Fruit fly (Drosophila melanogaster): Measurements from ENCODE around the gene CG15418.
A peak's percentile ranks its signal among the peaks of the same experiment; 100 is the strongest.

Gene CG15418

DNA sequence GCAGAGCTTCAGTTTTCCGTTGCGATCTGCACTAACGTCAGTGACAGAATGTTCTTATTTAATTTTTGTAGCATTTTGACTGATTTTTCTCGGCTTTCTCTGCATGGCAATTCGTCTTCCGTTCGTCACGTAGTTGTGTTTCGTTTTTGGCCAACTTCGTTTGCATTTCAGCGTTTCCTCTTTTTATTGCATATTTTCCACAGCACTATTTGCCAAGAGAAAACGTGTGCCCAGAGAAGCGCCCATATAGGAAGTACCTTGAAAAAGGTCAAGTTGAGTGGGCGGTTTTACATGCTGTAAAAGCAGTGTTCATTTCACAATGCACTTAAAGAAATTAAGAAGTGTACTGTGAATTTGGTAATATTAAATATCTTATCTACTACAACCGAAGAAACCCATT is at the start of gene CG15418:
Gene CG15418, minus strand, starts transcription at position 101 of the 400 bp plus-strand sequence.
- TF ChIP-seq CG17801 (GFP tag; optimal IDR thresholded peaks at IDR 0.05; ENCODE audit: partially characterized antibody), result no peak

DNA sequence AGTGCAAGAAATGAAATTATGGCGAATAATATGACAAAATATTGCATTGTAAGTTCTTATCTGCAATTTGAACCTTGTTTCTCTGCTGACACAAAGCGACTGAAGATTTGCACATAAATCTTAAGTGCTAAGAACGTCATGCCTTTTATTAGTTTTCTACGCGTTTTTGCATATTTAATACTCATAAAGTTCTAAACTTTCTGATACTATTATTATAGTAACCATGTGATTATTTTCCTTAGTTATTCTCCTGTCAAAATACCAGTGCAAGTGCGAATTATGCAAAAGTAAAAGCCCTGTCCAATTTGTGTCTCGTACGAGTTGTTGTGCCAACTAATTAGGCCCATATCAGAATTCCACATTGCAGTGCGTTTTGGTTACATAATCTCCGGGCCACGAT is 49.0 kb upstream of the CG15418 start, which contains the start of gene Sfp24Bc:
Gene Sfp24Bc, minus strand, starts transcription at position 101 of the 400 bp plus-strand sequence.
- no peak for TF ChIP-seq CG17801 (GFP tag; optimal IDR thresholded peaks at IDR 0.05; ENCODE audit: partially characterized antibody)

DNA sequence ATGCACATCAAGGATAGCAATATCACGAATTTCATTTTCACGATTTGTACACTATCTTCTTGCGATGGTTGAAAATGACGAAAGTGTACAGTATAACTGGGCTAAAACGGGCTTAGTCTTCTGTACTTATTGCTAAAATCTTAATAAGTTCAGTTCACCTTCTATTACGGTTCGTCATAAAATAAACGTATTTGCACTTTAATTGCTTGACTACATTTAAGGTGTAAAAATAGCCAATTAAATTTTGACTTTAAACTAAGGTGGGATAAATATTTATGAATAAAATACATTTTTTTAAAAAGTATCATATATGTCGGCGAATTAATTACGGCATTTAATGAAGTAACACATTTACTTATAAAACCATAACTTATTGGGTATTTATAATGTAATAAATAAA is 48.2 kb upstream of the CG15418 start, which contains the start of gene Sfp24Bb:
Gene Sfp24Bb, minus strand, starts transcription at position 101 of the 400 bp plus-strand sequence.
- no peak for TF ChIP-seq CG17801 (GFP tag; optimal IDR thresholded peaks at IDR 0.05; ENCODE audit: partially characterized antibody)

DNA sequence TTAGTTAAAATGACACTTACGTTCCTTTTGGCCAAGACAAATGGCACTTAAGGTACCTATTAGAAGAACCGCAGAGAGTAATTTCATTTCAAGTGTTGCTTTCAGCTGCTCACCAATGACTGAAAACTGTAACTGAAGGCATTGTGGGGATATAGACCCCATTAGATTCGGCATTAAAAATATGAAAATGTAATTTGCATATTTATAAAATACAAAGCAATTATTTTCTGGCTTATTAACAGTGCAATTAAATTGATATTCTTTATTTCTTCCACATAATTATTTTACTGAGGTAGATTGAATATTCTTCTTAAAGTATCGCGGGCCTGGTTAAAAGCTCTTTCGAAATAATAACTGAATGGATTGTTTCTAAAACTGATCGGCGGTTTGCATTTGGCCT is 47.5 kb upstream of the CG15418 start, which contains the start of gene Sfp24Bd:
Gene Sfp24Bd, minus strand, starts transcription at position 101 of the 400 bp plus-strand sequence.
- TF ChIP-seq CG17801 (GFP tag; optimal IDR thresholded peaks at IDR 0.05; ENCODE audit: partially characterized antibody), result no peak

DNA sequence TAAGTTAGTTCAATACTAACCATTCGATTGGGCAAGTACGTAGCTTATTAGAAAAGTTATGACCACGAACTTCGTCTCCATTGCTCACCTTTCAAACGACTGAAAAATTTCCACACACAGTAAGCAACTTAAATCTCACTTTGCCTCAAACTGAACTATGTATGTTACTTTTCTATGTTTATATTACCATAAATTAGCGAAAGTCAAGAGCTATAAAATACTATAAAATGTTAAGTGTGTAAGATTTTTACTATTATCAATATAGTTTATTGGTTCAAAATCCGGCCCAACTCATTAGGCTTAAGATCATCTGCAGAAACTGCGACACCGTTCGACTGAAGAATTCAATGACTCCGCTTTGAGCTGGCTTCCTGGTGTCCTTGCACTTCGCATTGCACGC is 46.9 kb upstream of the CG15418 start, which contains the start of gene Sfp24Ba:
Gene Sfp24Ba, minus strand, starts transcription at position 101 of the 400 bp plus-strand sequence.
- TF ChIP-seq CG17801 (GFP tag; optimal IDR thresholded peaks at IDR 0.05; ENCODE audit: partially characterized antibody), result no peak

DNA sequence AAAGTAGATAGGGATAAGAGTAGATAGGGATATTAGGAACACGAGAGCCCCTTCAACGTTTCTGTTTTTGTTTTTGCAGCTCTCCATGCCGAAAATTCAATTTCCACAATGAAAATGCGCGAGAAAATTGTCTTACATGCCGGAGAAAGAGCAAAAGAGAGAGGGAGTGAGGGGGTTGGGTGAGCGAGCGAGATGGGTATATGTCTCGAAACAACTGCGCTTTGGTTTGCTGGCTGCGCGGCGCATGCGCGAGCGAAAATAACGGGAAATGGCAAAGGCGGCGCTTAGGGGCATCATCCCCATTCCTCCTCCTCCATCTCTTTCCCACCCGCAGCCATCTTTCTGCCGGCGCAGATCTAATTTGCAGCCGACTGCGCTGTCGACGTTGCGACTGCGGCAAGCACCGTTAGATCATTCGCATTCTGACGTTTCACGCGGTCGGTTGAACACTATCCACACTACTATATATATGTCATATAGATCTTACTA is 40.8 kb upstream of the CG15418 start, which contains the start of gene Drgx:
Gene Drgx, plus strand, starts transcription at position 439 of the 489 bp plus-strand sequence.
- no peak for TF ChIP-seq CG17801 (GFP tag; optimal IDR thresholded peaks at IDR 0.05; ENCODE audit: partially characterized antibody)

DNA sequence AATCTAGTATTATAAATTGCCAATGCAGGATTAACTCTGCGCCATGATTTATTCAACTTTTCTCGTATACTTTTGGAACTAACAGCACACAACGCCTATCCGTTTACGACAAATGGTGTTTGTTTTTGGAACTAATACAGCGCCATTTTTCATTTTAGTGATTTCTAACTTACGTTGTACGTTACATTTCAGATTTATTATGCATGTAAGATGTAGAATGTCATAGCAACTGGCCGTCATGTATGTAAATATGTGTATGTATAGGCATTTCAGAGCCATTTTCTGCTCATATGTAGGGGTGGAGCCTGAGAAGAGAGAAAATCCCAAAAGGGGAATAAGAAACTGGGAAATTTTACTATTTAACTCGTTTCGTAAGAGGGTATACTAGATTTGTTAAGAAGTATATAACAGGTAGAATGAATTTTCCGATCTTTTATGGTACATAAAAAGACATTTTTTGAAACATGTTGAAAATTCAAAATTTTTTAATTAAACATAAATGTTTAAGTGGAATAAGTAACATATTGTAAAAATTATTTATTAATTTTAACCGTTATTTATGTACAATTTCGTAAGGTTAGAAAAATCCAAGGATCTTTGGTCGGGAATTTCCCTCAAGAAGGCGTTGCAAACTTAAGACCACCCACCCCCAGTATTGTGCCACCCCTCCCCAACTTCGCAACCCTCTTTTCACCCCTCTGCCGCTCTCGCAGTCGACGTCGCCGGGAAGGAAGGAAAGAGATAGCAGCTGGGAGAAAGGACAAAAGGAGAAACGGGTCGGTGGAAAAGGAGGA is 36.0 kb upstream of the CG15418 start:
- TF ChIP-seq CG17801 (GFP tag; optimal IDR thresholded peaks at IDR 0.05; ENCODE audit: partially characterized antibody), result no peak

DNA sequence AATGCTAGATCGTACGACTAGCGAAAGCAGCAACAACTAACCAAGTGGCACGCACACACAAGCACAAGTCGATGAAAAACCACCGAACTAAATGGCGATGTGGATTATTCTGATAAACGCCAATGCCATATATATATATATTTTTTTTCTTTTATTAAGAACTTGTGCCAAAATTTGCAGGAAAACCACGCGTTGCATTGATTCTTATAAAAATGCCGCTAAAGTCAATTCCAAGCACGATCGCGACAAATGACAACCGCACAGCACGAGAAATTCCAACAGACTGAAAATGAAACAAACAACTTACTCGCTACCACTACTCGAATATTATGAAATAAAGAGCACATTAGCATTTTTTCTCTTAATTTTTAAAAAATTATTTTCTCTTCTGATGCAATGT is 35.2 kb upstream of the CG15418 start, which contains the start of gene for:
Gene for, minus strand, starts transcription at position 287 of the 400 bp plus-strand sequence.
- no peak for TF ChIP-seq CG17801 (GFP tag; optimal IDR thresholded peaks at IDR 0.05; ENCODE audit: partially characterized antibody)

DNA sequence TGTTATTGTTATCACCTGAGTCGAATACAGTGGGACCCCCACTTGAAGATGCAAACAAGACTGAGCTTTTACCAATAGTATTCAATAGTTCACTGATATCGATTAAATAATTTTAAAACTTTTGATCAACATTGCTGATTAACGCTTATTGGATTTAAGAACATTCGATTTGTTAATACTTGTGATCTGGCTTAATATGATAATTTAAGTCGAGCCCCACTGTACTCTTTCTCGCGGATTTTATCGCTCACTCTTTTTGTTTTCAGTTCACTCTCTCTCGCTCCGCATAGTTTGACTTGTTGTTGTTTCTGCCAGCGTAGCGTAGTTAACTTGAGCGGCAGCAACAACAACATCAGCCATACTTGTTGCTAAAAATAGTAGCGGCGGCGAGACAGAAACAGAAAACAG is 34.2 kb upstream of the CG15418 start:
- peak; percentile 98 for TF ChIP-seq CG17801 (GFP tag; optimal IDR thresholded peaks at IDR 0.05; ENCODE audit: partially characterized antibody)

DNA sequence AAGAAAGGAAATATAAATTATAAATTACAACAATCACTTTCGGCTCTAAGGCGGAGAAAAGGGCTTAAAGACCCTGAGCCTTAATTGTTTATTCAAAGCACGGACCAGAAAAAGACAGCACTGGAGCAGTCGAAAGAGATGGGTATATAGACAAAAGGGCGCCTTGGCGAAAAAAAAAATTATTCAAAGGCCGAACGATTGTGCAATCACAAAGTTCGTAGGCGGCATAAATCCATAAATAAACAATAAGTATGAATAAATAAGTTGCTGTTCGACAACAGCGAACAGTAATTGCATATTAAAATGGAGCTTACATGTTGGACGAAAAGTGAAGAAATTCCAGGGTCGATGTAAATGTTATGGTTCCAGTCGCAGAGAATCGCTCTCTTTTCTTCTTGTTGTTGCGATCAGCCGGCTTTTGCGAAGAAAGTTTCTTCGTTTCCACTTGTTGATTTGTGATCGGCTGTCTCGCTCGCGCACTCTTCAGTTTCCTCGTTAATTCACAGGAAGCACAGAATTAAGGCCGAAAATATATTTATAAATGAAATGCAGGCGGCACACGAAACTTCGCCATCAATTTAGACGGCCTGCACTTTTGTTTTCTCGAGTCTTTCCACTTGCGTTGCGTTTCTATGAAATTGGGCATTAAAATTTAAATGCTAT is 33.6 kb upstream of the CG15418 start:
- TF ChIP-seq CG17801 (GFP tag; optimal IDR thresholded peaks at IDR 0.05; ENCODE audit: partially characterized antibody), result no peak

DNA sequence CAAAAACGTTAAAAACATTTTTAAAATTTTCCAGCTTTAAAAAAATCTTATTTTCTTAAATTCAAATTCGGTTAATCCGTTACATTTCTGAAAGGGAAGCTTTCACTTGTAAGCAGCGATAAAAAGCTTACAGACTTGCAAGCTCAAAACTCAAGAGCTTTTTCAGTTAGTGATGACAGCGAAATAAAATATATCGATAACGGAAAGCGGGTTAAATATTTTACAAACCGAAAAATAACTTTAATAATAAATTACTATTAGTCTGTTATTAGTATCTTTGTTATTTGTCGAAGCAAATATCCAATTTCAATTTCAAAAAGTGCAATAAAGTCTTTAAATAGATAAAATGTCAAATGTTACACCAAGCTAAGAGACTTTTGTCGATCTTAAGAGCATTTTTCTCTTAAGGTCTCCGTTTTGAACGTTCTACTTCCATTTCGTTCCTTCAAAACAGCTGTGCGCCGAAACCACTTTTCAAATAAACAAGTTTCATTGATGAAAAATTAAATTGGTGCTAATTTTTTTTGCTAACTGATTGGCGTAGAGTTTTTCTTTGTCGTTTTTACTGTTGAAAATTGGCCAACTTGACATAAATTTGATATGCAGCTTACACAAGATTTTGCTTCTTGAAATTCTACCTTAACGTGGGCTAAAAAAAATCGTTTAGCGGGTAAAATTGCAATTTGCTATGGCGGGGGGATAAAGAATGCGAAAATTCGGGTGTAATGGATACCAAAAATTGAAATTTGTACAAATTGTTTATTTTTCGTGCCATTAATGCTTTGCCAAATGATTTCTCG is 26.9 kb upstream of the CG15418 start:
- no peak for TF ChIP-seq CG17801 (GFP tag; optimal IDR thresholded peaks at IDR 0.05; ENCODE audit: partially characterized antibody)

DNA sequence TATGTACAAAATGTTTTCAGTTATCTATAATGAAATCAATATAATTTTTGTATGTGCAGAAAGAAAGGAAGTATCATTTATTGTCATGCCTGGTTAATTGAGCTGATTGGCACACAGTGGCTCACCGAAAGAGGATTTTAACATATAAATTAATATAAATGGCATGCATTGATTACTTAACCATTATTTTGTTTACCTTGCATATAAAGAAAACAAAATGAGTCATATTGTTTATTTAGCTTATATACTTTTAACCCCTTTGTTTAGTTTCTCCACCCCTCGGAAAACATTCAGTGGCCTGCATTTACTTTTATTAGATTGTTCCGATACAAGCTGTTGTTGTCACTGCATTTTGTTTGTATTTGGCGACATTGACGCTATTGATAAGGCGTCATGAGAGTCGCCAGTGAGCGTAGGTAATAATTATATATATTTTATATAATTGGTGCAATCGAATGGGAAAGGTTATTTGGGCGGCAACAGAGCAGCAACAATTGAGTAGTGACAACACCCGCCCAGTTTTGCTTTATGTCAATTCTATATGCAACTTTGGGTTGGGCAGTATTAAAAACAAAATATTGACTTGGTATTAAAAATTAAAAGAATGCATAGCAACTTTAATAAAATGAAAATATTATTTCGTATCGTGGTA is 26.1 kb upstream of the CG15418 start:
- TF ChIP-seq CG17801 (GFP tag; optimal IDR thresholded peaks at IDR 0.05; ENCODE audit: partially characterized antibody), result peak; percentile 14

DNA sequence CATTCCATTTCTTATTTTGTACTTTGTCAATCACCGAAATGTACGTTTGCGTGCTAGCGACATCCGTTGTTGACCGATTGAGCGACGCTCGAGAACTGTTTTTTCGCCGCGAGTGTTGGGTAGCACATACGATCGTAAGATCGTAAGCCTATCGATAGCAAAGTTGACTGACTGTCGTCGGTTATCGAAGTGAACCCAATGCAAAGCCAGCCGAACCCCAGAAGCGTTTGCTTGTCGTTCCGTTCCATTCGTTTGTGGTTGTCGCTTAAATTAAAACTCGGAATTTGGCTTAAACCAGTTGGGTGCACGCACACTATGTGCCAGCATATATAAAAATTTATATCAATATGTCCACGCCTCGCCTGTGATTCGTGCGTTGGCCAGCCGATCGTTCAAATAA is 24.5 kb upstream of the CG15418 start:
- TF ChIP-seq CG17801 (GFP tag; optimal IDR thresholded peaks at IDR 0.05; ENCODE audit: partially characterized antibody), result no peak

DNA sequence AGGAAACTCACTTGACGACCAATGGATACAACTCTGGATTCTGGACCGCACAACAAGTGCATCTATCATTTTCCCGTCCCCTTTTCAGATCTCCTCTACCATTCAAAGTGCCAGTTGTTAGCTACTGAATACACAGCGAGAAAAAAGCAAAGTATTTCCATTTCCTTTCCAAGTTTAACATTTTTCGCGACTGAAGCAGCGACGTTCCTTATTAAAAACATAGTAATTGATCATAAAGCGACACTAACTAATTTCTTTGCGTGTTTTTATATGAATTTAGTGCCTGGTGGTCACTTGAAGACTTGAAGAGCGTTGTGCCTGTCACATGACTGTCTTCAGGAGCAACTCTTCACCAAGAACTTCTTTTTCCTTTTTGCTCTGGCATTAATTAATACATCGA is 23.8 kb upstream of the CG15418 start:
- TF ChIP-seq CG17801 (GFP tag; optimal IDR thresholded peaks at IDR 0.05; ENCODE audit: partially characterized antibody), result no peak

Data from ovary, adult (tissue).